Worm (Caenorhabditis elegans) whole organism, mixed stage, embryonic: Measurements from ENCODE around the gene mlt-7.

Experiments
- M03D4.4 ChIP-seq: sonication (generic microtip); optimal IDR thresholded peaks from 2 replicates; lab custom pipeline; 2017; ENCODE audit warnings: mild to moderate bottlenecking, missing genetic modification characterization, missing compliant biosample characterization
- blmp-1 ChIP-seq: fragments of 150-350 bp; optimal IDR thresholded peaks from 2 replicates; lab custom pipeline; 2014; ENCODE audit warnings: missing biosample characterization, missing genetic modification characterization
- ceh-39 ChIP-seq: fragments of 150-350 bp; optimal IDR thresholded peaks from 2 replicates; lab custom pipeline; 2014; ENCODE audit warnings: missing biosample characterization, missing genetic modification characterization
- ceh-43 ChIP-seq: fragments of 200-800 bp; sonication (Bioruptor generic); optimal IDR thresholded peaks from 2 replicates; lab custom pipeline; 2018; ENCODE audit warnings: mild to moderate bottlenecking, missing genetic modification characterization, moderate library complexity, missing compliant biosample characterization
- ceh-83 ChIP-seq: fragments of 200-800 bp; sonication (Bioruptor generic); optimal IDR thresholded peaks from 2 replicates; lab custom pipeline; 2018; ENCODE audit warnings: mild to moderate bottlenecking, missing genetic modification characterization, missing compliant biosample characterization
- ces-1 ChIP-seq: fragments of 150-350 bp; optimal IDR thresholded peaks from 2 replicates; lab custom pipeline; 2014; ENCODE audit warnings: missing biosample characterization, missing genetic modification reagents, missing genetic modification characterization
- cnd-1 ChIP-seq: fragments of 200-800 bp; sonication (Bioruptor generic); optimal IDR thresholded peaks from 2 replicates; lab custom pipeline; 2018; ENCODE audit warnings: mild to moderate bottlenecking, missing genetic modification characterization, missing compliant biosample characterization
- drap-1 ChIP-seq: fragments of 200-800 bp; sonication (Bioruptor generic); optimal IDR thresholded peaks from 3 replicates; lab custom pipeline; 2018; ENCODE audit warnings: mild to moderate bottlenecking, missing genetic modification characterization, missing compliant biosample characterization
- elt-1 ChIP-seq: sonication (generic microtip); optimal IDR thresholded peaks from 2 replicates; lab custom pipeline; 2017; ENCODE audit warnings: missing genetic modification characterization, mild to moderate bottlenecking, missing compliant biosample characterization, antibody characterized with exemption, moderate library complexity, borderline replicate concordance; ENCODE audit not compliant: insufficient read depth
- elt-3 ChIP-seq: fragments of 150-350 bp; optimal IDR thresholded peaks from 2 replicates; lab custom pipeline; 2014; ENCODE audit warnings: missing biosample characterization, missing genetic modification characterization
- flh-1 ChIP-seq: fragments of 200-800 bp; sonication (Bioruptor generic); optimal IDR thresholded peaks from 2 replicates; lab custom pipeline; 2018; ENCODE audit warnings: mild to moderate bottlenecking, missing genetic modification characterization, moderate library complexity, missing compliant biosample characterization
- ham-2 ChIP-seq: fragments of 200-800 bp; sonication (Bioruptor generic); optimal IDR thresholded peaks from 2 replicates; lab custom pipeline; 2018; ENCODE audit warnings: mild to moderate bottlenecking, missing genetic modification characterization, missing compliant biosample characterization
- hlh-1 ChIP-seq: fragments of 150-350 bp; optimal IDR thresholded peaks from 2 replicates; lab custom pipeline; 2014; ENCODE audit warnings: missing biosample characterization, missing genetic modification reagents, missing genetic modification characterization
- lin-13 ChIP-seq: fragments of 150-350 bp; optimal IDR thresholded peaks from 2 replicates; lab custom pipeline; 2014; ENCODE audit warnings: missing biosample characterization, missing genetic modification characterization
- lin-32 ChIP-seq: fragments of 200-800 bp; sonication (Bioruptor generic); optimal IDR thresholded peaks from 2 replicates; lab custom pipeline; 2018; ENCODE audit warnings: mild to moderate bottlenecking, missing genetic modification characterization, missing compliant biosample characterization
- lsy-2 ChIP-seq: fragments of 150-350 bp; optimal IDR thresholded peaks from 2 replicates; lab custom pipeline; 2014; ENCODE audit warnings: missing biosample characterization, missing genetic modification characterization
- mab-5 ChIP-seq: fragments of 150-350 bp; optimal IDR thresholded peaks from 2 replicates; lab custom pipeline; 2014; ENCODE audit warnings: missing biosample characterization, missing genetic modification characterization
- mep-1 ChIP-seq: fragments of 150-350 bp; optimal IDR thresholded peaks from 2 replicates; lab custom pipeline; 2017; ENCODE audit warnings: missing biosample characterization, missing genetic modification reagents, missing genetic modification characterization, inconsistent platforms
- mls-2 ChIP-seq: sonication (generic microtip); optimal IDR thresholded peaks from 2 replicates; lab custom pipeline; 2016; ENCODE audit warnings: mild to moderate bottlenecking, missing genetic modification characterization, moderate library complexity, missing compliant biosample characterization
- nhr-12 ChIP-seq: fragments of 150-350 bp; optimal IDR thresholded peaks from 2 replicates; lab custom pipeline; 2014; ENCODE audit warnings: missing biosample characterization, missing genetic modification characterization
- nhr-2 ChIP-seq: fragments of 150-350 bp; optimal IDR thresholded peaks from 2 replicates; lab custom pipeline; 2014; ENCODE audit warnings: missing biosample characterization, missing genetic modification characterization
- nhr-237 ChIP-seq: fragments of 150-350 bp; optimal IDR thresholded peaks from 2 replicates; lab custom pipeline; 2014; ENCODE audit warnings: missing biosample characterization, missing genetic modification characterization
- nhr-28 ChIP-seq: fragments of 150-350 bp; optimal IDR thresholded peaks from 2 replicates; lab custom pipeline; 2014; ENCODE audit warnings: missing biosample characterization, missing genetic modification characterization
- nhr-76 ChIP-seq: sonication (generic microtip); optimal IDR thresholded peaks from 2 replicates; lab custom pipeline; 2017; ENCODE audit warnings: missing biosample characterization, missing genetic modification characterization
- pha-4 ChIP-seq: fragments of 150-350 bp; optimal IDR thresholded peaks from 2 replicates; lab custom pipeline; 2018; ENCODE audit warnings: missing biosample characterization, missing genetic modification reagents, missing genetic modification characterization
- sem-2 ChIP-seq: fragments of 200-800 bp; sonication (Bioruptor generic); optimal IDR thresholded peaks from 2 replicates; lab custom pipeline; 2018; ENCODE audit warnings: mild to moderate bottlenecking, missing genetic modification characterization, missing compliant biosample characterization
- snpc-4 ChIP-seq: fragments of 150-350 bp; optimal IDR thresholded peaks from 2 replicates; lab custom pipeline; 2014; ENCODE audit warnings: missing biosample characterization, missing genetic modification characterization
- sptf-1 ChIP-seq: sonication (generic microtip); optimal IDR thresholded peaks from 2 replicates; lab custom pipeline; 2017; ENCODE audit warnings: mild to moderate bottlenecking, missing genetic modification characterization, moderate library complexity, missing compliant biosample characterization
- tbx-8 ChIP-seq: fragments of 200-800 bp; sonication (Bioruptor generic); optimal IDR thresholded peaks from 2 replicates; lab custom pipeline; 2018; ENCODE audit warnings: mild to moderate bottlenecking, missing genetic modification characterization, moderate library complexity, missing compliant biosample characterization
- unc-120 ChIP-seq: sonication (generic microtip); optimal IDR thresholded peaks from 2 replicates; lab custom pipeline; 2017; ENCODE audit warnings: missing genetic modification characterization, missing compliant biosample characterization; ENCODE audit not compliant: poor library complexity, severe bottlenecking
- unc-39 ChIP-seq: fragments of 150-350 bp; optimal IDR thresholded peaks from 2 replicates; lab custom pipeline; 2014; ENCODE audit warnings: missing biosample characterization, missing genetic modification characterization
- unc-62 ChIP-seq: fragments of 150-350 bp; optimal IDR thresholded peaks from 2 replicates; lab custom pipeline; 2014; ENCODE audit warnings: missing biosample characterization, missing genetic modification reagents, missing genetic modification characterization
- zip-8 ChIP-seq: fragments of 150-350 bp; optimal IDR thresholded peaks from 2 replicates; lab custom pipeline; 2014; ENCODE audit warnings: missing biosample characterization, missing genetic modification characterization
- ztf-11 ChIP-seq: fragments of 150-350 bp; optimal IDR thresholded peaks from 2 replicates; lab custom pipeline; 2014; ENCODE audit warnings: missing biosample characterization, missing genetic modification characterization

The mlt-7 gene

ce11 chrII:4372406-4372805, 20.4 kb upstream of the mlt-7 start, which contains the start of gene paic-1:
TSS of gene paic-1 (minus strand) at chrII:4372525.
- TF ChIP-seq nhr-76 (tag; lab: Kevin White, UChicago): no peak
- no peak for TF ChIP-seq nhr-2 (tag; lab: Kevin White, UChicago)
- no peak for TF ChIP-seq pha-4 (tag; lab: Kevin White, UChicago)
- no peak for TF ChIP-seq nhr-28 (tag; lab: Kevin White, UChicago)
- no peak for TF ChIP-seq ceh-83
- no peak for TF ChIP-seq zip-8 (tag; lab: Kevin White, UChicago)
- no peak for TF ChIP-seq ztf-11
- no peak for TF ChIP-seq ham-2 (GFP tag; lab: Kevin White, UChicago)
- TF ChIP-seq ceh-43 (GFP tag; lab: Kevin White, UChicago): no peak
- TF ChIP-seq mep-1: no peak
- no peak for TF ChIP-seq elt-1
- no peak for TF ChIP-seq mls-2 (tag; lab: Kevin White, UChicago)
- no peak for TF ChIP-seq unc-120 (tag; lab: Kevin White, UChicago)
- no peak for TF ChIP-seq M03D4.4 (tag; lab: Kevin White, UChicago)
- TF ChIP-seq unc-62 (GFP tag; lab: Kevin White, UChicago): no peak

DNA sequence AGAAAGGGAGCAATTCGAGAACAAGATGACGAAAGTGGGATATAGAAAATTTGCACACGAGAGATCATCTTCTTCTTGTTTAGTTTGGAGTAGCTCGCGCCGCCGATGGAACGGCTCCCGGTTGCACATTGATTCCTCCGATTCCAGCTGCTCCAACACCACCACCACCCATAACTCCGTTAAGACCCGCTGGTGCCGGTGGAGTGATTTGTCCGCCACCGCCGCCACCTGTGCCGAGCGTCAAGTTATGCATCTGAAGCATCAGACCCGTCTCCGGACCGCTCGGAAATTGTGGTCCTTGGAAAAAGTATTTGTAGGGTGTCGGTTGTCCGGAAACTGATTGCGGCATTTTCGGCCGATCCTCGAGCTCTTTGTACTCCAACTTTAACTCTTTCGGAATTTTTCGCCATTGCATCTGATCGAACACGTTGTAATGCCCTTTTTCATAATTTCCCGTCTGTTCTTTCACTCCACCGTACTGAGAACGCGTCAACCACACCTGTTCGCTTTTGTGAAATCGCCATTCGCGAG, 19.9 kb upstream of the mlt-7 start:
- TF ChIP-seq mab-5 (tag; lab: Kevin White, UChicago) (no peak), mls-2 (tag; lab: Kevin White, UChicago) (no peak), nhr-2 (tag; lab: Kevin White, UChicago) (no peak), ztf-11 (no peak), unc-62 (GFP tag; lab: Kevin White, UChicago) (no peak), tbx-8 (no peak), blmp-1 (no peak), sptf-1 (no peak), ceh-43 (GFP tag; lab: Kevin White, UChicago) (no peak), M03D4.4 (tag; lab: Kevin White, UChicago) (no peak), unc-120 (tag; lab: Kevin White, UChicago) (no peak), lin-32 (no peak), sem-2 (GFP tag; lab: Kevin White, UChicago) (no peak), ham-2 (GFP tag; lab: Kevin White, UChicago) (no peak), unc-39 (tag; lab: Kevin White, UChicago) (no peak), nhr-12 (tag; lab: Kevin White, UChicago) (no peak), nhr-28 (tag; lab: Kevin White, UChicago) (no peak), elt-3 (tag; lab: Kevin White, UChicago) (no peak), drap-1 (no peak), snpc-4 (no peak)
- TF ChIP-seq, all 35 proteins: peak for 0

ce11 chrII:4374885-4375284, 17.9 kb upstream of the mlt-7 start:
- TF ChIP-seq unc-120 (tag; lab: Kevin White, UChicago) (no peak), nhr-12 (tag; lab: Kevin White, UChicago) (no peak), ces-1 (GFP tag; lab: Kevin White, UChicago) (no peak), lin-32 (no peak), flh-1 (no peak), ceh-43 (GFP tag; lab: Kevin White, UChicago) (no peak), sptf-1 (no peak), zip-8 (tag; lab: Kevin White, UChicago) (no peak), mab-5 (tag; lab: Kevin White, UChicago) (no peak), nhr-2 (tag; lab: Kevin White, UChicago) (no peak), mep-1 (no peak), nhr-28 (tag; lab: Kevin White, UChicago) (no peak), elt-3 (tag; lab: Kevin White, UChicago) (no peak), mls-2 (tag; lab: Kevin White, UChicago) (no peak)
- TF ChIP-seq, all 35 proteins: peak for 0

ce11 chrII:4376295-4377172, 16.3 kb upstream of the mlt-7 start, which contains the start of gene ntl-2:
TSS of gene ntl-2 (minus strand) at chrII:4376465.
- TF ChIP-seq lin-13 (tag; lab: Kevin White, UChicago) (peak; percentile 95), cnd-1 (tag; lab: Kevin White, UChicago) (peak; percentile 88), unc-39 (tag; lab: Kevin White, UChicago) (peak; percentile 10), hlh-1 (tag; lab: Kevin White, UChicago) (peak; percentile 78), zip-8 (tag; lab: Kevin White, UChicago) (no peak), sem-2 (GFP tag; lab: Kevin White, UChicago) (peak; percentile 57), lsy-2 (tag; lab: Kevin White, UChicago) (peak; percentile 97), mep-1 (peak; percentile 75), nhr-28 (tag; lab: Kevin White, UChicago) (no peak), pha-4 (tag; lab: Kevin White, UChicago) (peak; percentile 95), unc-62 (GFP tag; lab: Kevin White, UChicago) (peak; percentile 85), mls-2 (tag; lab: Kevin White, UChicago) (peak; percentile 95), M03D4.4 (tag; lab: Kevin White, UChicago) (peak; percentile 84), flh-1 (no peak), ceh-83 (peak; percentile 62), ham-2 (GFP tag; lab: Kevin White, UChicago) (peak; percentile 92), tbx-8 (no peak), nhr-12 (tag; lab: Kevin White, UChicago) (no peak), nhr-2 (tag; lab: Kevin White, UChicago) (peak; percentile 26), blmp-1 (no peak), ceh-43 (GFP tag; lab: Kevin White, UChicago) (peak; percentile 79), sptf-1 (peak; percentile 95), lin-32 (peak; percentile 12), snpc-4 (no peak), mab-5 (tag; lab: Kevin White, UChicago) (peak; percentile 53), ceh-39 (tag; lab: Kevin White, UChicago) (peak; percentile 94), nhr-237 (tag; lab: Kevin White, UChicago) (peak; percentile 91), drap-1 (peak; percentile 93), ces-1 (GFP tag; lab: Kevin White, UChicago) (peak; percentile 85), unc-120 (tag; lab: Kevin White, UChicago) (peak; percentile 88), ztf-11 (peak; percentile 74)
